Worm (Caenorhabditis elegans): ENCODE results near the gene spe-36.
A peak's percentile ranks its signal among the peaks of the same experiment; 100 is the strongest.

The spe-36 gene

ce11 chrIV:11566146-11566545 is 25.9 kb downstream of the spe-36 start, which contains the start of gene sec-24.1 (continued):
- TF ChIP-seq B0336.3 (GFP tag; IDR thresholded peaks at IDR 0.05) (peak; percentile 74), tbp1 (GFP tag; optimal IDR thresholded peaks at IDR 0.05) (peak; percentile 58), mes-4 (tag; optimal IDR thresholded peaks at IDR 0.05) (no peak), pha-4 (tag; optimal IDR thresholded peaks at IDR 0.05) (no peak), ceh-79 (tag; optimal IDR thresholded peaks at IDR 0.05) (no peak), B0035.1 (tag; optimal IDR thresholded peaks at IDR 0.05) (no peak), pbrm-1 (GFP tag; IDR thresholded peaks at IDR 0.05) (peak; percentile 83), repo-1 (tag; optimal IDR thresholded peaks at IDR 0.05) (peak; percentile 6), attf-3 (GFP tag; conservative IDR thresholded peaks at IDR 0.05) (peak; percentile 54; the same call in 1 of the 2 replicates), F23B12.7 (tag; optimal IDR thresholded peaks at IDR 0.05; ENCODE audit: insufficient read depth) (peak; percentile 79), ceh-58 (GFP tag; IDR thresholded peaks at IDR 0.05) (no peak), mcd-1 (GFP tag; IDR thresholded peaks at IDR 0.05) (peak; percentile 87), lin-26 (GFP tag; IDR thresholded peaks at IDR 0.05) (no peak), lin-54 (GFP tag; optimal IDR thresholded peaks at IDR 0.05) (peak; percentile 86), snpc-4 (GFP tag; optimal IDR thresholded peaks at IDR 0.05) (no peak), snpc-4 (tag; optimal IDR thresholded peaks at IDR 0.05) (peak; percentile 41 to 55 (median 46)), madf-6 (GFP tag; IDR thresholded peaks at IDR 0.05) (peak; percentile 60; the same call in 1 of the 2 replicates), lir-1 (GFP tag; conservative IDR thresholded peaks at IDR 0.05) (0 out of 2 replicates have a peak, but pooled peaks have one; percentile 21), rcor-1 (GFP tag; IDR thresholded peaks at IDR 0.05) (peak; percentile 79; the same call in 1 of the 2 replicates), somi-1 (GFP tag; optimal IDR thresholded peaks at IDR 0.05) (no peak), cebp-1 (GFP tag; IDR thresholded peaks at IDR 0.05) (no peak), cebp-1 (tag; optimal IDR thresholded peaks at IDR 0.05) (peak; percentile 71), Y53G8AR.9 (GFP tag; conservative IDR thresholded peaks at IDR 0.05) (peak; percentile 82), egrh-3 (GFP tag; IDR thresholded peaks at IDR 0.05) (0 out of 2 replicates have a peak, but pooled peaks have one; percentile 32), ztf-18 (tag; optimal IDR thresholded peaks at IDR 0.05) (peak; percentile 21), nhr-179 (tag; optimal IDR thresholded peaks at IDR 0.05) (no peak), ceh-40 (GFP tag; IDR thresholded peaks at IDR 0.05) (no peak), rpc-1 (optimal IDR thresholded peaks at IDR 0.05) (peak; percentile 15), rpc-1 (tag; optimal IDR thresholded peaks at IDR 0.05) (no peak), ceh-91 (GFP tag; IDR thresholded peaks at IDR 0.05) (0 out of 2 replicates have a peak, but pooled peaks have one; percentile 41), hmg-1.2 (GFP tag; IDR thresholded peaks at IDR 0.05) (peak; percentile 95), gei-17 (GFP tag; optimal IDR thresholded peaks at IDR 0.05) (peak; percentile 4), egl-18 (GFP tag; IDR thresholded peaks at IDR 0.05) (no peak), snpc-1.3 (tag; optimal IDR thresholded peaks at IDR 0.05; ENCODE audit: insufficient read depth) (peak; percentile 68), hmg-20 (GFP tag; IDR thresholded peaks at IDR 0.05) (no peak), zfh-2 (GFP tag; conservative IDR thresholded peaks at IDR 0.05) (peak; percentile 55; the same call in 1 of the 2 replicates), K12H6.12 (tag; optimal IDR thresholded peaks at IDR 0.05) (peak; percentile 22), C17E4.6 (GFP tag; IDR thresholded peaks at IDR 0.05) (peak; percentile 15; the same call in 1 of the 2 replicates), hsf-1 (GFP tag; IDR thresholded peaks at IDR 0.05) (no peak), fkh-3 (tag; optimal IDR thresholded peaks at IDR 0.05) (no peak), lin-40 (tag; optimal IDR thresholded peaks at IDR 0.05) (peak; percentile 84), ets-4 (GFP tag; optimal IDR thresholded peaks at IDR 0.05) (no peak), Y79H2A.3 (GFP tag; conservative IDR thresholded peaks at IDR 0.05) (no peak), atf-7 (tag; optimal IDR thresholded peaks at IDR 0.05) (no peak), Y67H2A.10 (GFP tag; conservative IDR thresholded peaks at IDR 0.05) (no peak), nhr-120 (GFP tag; IDR thresholded peaks at IDR 0.05) (no peak), C06A6.2 (GFP tag; conservative IDR thresholded peaks at IDR 0.05) (peak; percentile 60; the same call in 1 of the 2 replicates), snpc-3.4 (tag; optimal IDR thresholded peaks at IDR 0.05) (peak; percentile 62), lsl-1 (GFP tag; optimal IDR thresholded peaks at IDR 0.05) (peak; percentile 71)

Measured in whole organism, young adult.